Worm (Caenorhabditis elegans) whole organism, L3 larva: ENCODE results near the gene swsn-4.

Experiments used
- ama-1 ChIP-seq: fragments of 150-350 bp; optimal IDR thresholded peaks from 2 replicates; lab custom pipeline; 2018
- ceh-28 ChIP-seq: fragments of 150-350 bp; optimal IDR thresholded peaks from 2 replicates; lab custom pipeline; 2014; ENCODE audit warnings: missing biosample characterization, missing genetic modification reagents, missing genetic modification characterization
- ceh-82 ChIP-seq: fragments of 150-350 bp; optimal IDR thresholded peaks from 2 replicates; lab custom pipeline; 2014; ENCODE audit warnings: missing biosample characterization, missing genetic modification characterization
- egl-27 ChIP-seq: sonication (generic microtip); optimal IDR thresholded peaks from 4 replicates; lab custom pipeline; 2017; ENCODE audit warnings: missing biosample characterization, missing genetic modification reagents, missing genetic modification characterization
- fos-1 ChIP-seq: fragments of 150-350 bp; optimal IDR thresholded peaks from 2 replicates; lab custom pipeline; 2014; ENCODE audit warnings: missing biosample characterization, missing genetic modification characterization
- nhr-11 ChIP-seq: fragments of 150-350 bp; optimal IDR thresholded peaks from 2 replicates; lab custom pipeline; 2014; ENCODE audit warnings: missing biosample characterization, missing genetic modification characterization
- nhr-25 ChIP-seq: sonication (generic microtip); optimal IDR thresholded peaks from 2 replicates; lab custom pipeline; 2017; ENCODE audit warnings: missing biosample characterization, missing genetic modification characterization
- nhr-43 ChIP-seq: sonication (generic microtip); optimal IDR thresholded peaks from 2 replicates; lab custom pipeline; 2016; ENCODE audit warnings: mild to moderate bottlenecking, missing genetic modification characterization, missing compliant biosample characterization; ENCODE audit not compliant: poor library complexity, severe bottlenecking
- unc-62 ChIP-seq: fragments of 150-350 bp; sonication (generic microtip); optimal IDR thresholded peaks from 4 replicates; lab custom pipeline; 2014; ENCODE audit warnings: missing biosample characterization, missing genetic modification reagents, missing genetic modification characterization

ce11 chrIV:11102608-11103007, 23.2 kb upstream of the swsn-4 start, which contains the start of gene srlf-17:
- TF ChIP-seq ceh-28 (tag; lab: Kevin White, UChicago) (no peak), unc-62 (GFP tag; lab: Kevin White, UChicago) (no peak), ama-1 (no peak), nhr-25 (tag; lab: Kevin White, UChicago) (no peak), fos-1 (tag; lab: Kevin White, UChicago) (no peak), egl-27 (tag; lab: Kevin White, UChicago) (no peak), ceh-82 (tag; lab: Kevin White, UChicago) (no peak), nhr-11 (no peak), nhr-43 (no peak)
